Worm (Caenorhabditis elegans) whole organism, L4/young adult: ENCODE results near the gene K03B4.9.

ENCODE experiments used
- W03F9.2 ChIP-seq: fragments of 150-350 bp; optimal IDR thresholded peaks from 2 replicates; lab custom pipeline; 2014; ENCODE audit warnings: missing biosample characterization, missing genetic modification characterization
- dao-5 ChIP-seq: sonication (generic microtip); optimal IDR thresholded peaks from 2 replicates; lab custom pipeline; 2016; ENCODE audit warnings: missing genotype, missing genetic modification characterization, moderate library complexity, missing compliant biosample characterization
- him-1 ChIP-seq: sonication (generic microtip); optimal IDR thresholded peaks from 2 replicates; lab custom pipeline; 2016; ENCODE audit warnings: missing genotype, missing genetic modification reagents, missing genetic modification characterization, missing compliant biosample characterization

Gene K03B4.9

ce11 chrV:4649649-4650384 lies 22.6 kb downstream of the K03B4.9 start:
- TF ChIP-seq him-1 (no peak), W03F9.2 (tag; lab: Kevin White, UChicago) (no peak), dao-5 (tag; lab: Kevin White, UChicago) (no peak)

ce11 chrV:4648527-4648926 lies 23.9 kb downstream of the K03B4.9 start, which contains the start of gene F41F3.8:
F41F3.8 (plus strand) TSS chrV:4648827.
- TF ChIP-seq him-1 (no peak), dao-5 (tag; lab: Kevin White, UChicago) (no peak), W03F9.2 (tag; lab: Kevin White, UChicago) (no peak)

DNA sequence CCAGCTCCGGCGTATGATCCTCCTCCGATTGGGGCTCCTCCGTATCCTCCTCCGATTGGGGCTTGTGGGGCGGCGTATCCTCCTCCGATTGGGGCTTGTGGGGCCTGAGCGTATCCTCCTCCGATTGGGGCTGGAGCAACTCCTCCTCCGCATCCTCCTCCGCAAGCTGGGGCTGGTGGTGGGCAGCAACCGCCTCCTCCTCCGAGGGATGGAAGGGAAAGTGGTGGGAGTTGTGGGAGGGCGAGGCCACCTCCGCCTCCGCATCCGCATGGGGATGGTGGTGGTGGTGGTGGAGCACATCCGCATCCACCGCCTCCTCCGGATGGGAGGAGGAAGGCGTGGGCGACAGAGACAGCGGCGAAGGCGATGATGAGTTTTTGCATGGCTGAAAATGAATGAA lies 24.5 kb downstream of the K03B4.9 start, which contains the start of gene F41F3.3:
TSS of gene F41F3.3 (minus strand) at position 383 of the 400 bp plus-strand sequence.
- TF ChIP-seq W03F9.2 (tag; lab: Kevin White, UChicago): no peak
- no peak for TF ChIP-seq him-1
- TF ChIP-seq dao-5 (tag; lab: Kevin White, UChicago): no peak

DNA sequence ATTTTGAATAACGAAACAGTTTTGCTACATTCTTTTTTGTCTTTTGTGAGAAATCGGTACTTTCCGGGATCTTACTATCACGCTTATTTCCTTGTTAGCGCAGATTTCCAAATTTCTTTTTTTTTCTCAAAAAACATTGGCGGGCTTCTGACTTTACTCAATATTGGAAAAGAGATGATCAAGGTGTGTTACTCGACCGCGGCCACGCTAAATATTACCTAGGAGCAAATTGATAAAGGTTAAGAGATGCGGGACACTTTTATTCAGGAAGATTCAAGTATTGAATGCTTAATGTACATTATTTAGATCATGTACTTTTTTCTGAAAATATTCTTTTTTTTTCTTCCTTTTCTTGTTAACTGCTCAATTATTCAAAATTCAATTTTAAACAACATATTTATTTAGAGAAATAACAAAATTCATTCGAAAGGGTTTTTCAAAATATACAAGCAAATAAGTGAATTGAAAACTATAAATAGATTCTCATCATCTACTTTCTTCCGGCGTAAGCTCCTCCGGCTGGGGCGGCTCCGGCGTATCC lies 25.0 kb downstream of the K03B4.9 start:
- TF ChIP-seq him-1 (no peak), W03F9.2 (tag; lab: Kevin White, UChicago) (no peak), dao-5 (tag; lab: Kevin White, UChicago) (no peak)

- TF ChIP-seq W03F9.2 (tag; lab: Kevin White, UChicago): no peak
- TF ChIP-seq him-1: no peak
- no peak for TF ChIP-seq dao-5 (tag; lab: Kevin White, UChicago)
These were observed 29.7 kb downstream of the K03B4.9 start, which contains the start of gene soc-1 for ce11 chrV:4642691-4643090. soc-1 (plus strand) TSS chrV:4642952.

DNA sequence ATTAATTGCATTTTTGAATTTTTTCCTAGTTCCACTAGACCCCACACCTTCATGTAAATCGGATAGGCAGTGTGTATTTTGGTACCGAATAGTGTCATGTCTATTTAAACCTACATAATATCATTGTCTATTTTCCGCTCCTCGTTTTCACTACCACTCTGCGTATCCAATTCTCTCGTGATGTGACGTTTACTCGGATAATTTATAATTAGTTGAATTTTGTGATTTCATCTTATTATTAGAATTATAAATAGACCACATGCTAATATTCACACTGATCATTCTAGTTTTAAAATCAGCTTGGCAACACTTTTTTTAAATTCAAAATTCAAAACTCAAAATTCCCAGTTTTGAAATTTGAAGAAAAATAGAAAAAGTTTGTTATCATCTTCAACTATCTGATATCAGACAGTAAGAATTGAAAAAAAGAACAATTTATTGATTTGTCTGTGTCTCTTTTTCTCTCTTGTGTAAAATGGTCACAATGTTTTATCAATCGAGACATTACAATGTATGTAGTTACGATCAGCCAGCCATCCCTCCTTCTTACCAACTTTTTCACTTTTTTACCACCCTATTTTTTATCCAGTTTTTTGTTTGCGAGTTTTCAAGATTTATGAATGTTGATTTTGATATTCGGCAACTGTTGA lies 31.8 kb downstream of the K03B4.9 start:
- no peak for TF ChIP-seq him-1
- peak; percentile 4 for TF ChIP-seq W03F9.2 (tag; lab: Kevin White, UChicago)
- TF ChIP-seq dao-5 (tag; lab: Kevin White, UChicago): no peak

DNA sequence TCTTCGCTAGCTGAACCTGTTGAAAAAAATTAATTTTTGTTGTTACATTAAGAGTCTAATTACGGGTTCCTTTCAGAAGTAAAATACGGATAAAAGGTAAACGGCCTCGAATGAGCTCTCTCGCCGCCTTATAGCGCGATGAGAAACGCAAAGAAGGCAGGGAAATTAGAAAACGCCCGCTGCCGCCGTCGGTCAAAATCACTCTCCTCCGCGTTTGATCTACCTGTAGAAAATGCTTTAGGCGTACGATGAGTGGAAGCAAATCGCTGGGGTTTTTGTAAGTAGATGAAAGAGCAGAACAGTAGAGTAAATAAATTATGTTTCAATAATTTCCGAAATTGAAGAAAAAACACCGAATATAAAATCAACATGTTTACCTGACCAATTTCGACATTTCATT lies 35.2 kb downstream of the K03B4.9 start:
- TF ChIP-seq him-1: no peak
- no peak for TF ChIP-seq W03F9.2 (tag; lab: Kevin White, UChicago)
- TF ChIP-seq dao-5 (tag; lab: Kevin White, UChicago): no peak

DNA sequence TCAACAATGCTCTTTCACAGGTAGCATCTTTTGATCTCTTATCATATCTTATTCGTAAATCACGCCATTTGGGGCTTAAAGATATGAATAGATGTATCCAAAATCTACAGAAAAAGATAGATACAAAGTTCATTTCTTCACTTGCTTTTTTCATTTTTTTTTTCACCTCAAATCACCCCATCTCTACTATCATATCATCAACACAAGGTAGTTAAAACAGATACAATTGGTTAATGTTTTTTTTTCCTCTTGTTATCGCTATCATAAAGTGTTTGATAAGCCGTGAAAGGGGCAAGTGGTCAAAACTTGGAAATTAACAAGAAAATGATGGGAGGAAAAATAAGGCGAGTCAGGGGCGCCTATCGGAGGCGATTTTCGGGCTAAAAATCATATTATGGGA lies 42.1 kb downstream of the K03B4.9 start:
- TF ChIP-seq him-1: no peak
- no peak for TF ChIP-seq W03F9.2 (tag; lab: Kevin White, UChicago)
- no peak for TF ChIP-seq dao-5 (tag; lab: Kevin White, UChicago)

ce11 chrV:4628517-4628930 lies 43.9 kb downstream of the K03B4.9 start, which contains the start of gene pmt-2:
pmt-2 (plus strand) TSS chrV:4628580.
- TF ChIP-seq dao-5 (tag; lab: Kevin White, UChicago): no peak
- no peak for TF ChIP-seq W03F9.2 (tag; lab: Kevin White, UChicago)
- no peak for TF ChIP-seq him-1

DNA sequence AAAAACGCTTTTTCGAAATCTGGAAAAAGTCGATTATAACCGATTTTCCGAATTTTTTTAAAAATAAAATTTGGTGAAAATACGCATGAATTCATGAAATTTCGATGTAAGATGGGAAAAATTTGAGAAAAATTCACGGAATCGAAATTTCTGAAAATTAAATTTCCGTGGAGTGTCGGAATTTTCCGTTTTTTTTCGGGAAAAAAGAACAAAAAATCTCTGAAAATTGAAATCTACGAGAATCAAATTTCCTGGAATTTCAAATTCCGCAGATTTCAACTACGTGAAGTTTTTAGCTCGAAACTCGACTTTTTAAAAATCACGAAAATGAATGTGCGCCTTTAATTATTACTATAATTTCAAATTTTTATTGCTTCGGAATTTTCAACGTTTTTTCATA lies 46.0 kb downstream of the K03B4.9 start:
- no peak for TF ChIP-seq dao-5 (tag; lab: Kevin White, UChicago)
- no peak for TF ChIP-seq him-1
- no peak for TF ChIP-seq W03F9.2 (tag; lab: Kevin White, UChicago)

ce11 chrV:4624717-4625116 lies 47.7 kb downstream of the K03B4.9 start:
- no peak for TF ChIP-seq W03F9.2 (tag; lab: Kevin White, UChicago)

- no peak for TF ChIP-seq W03F9.2 (tag; lab: Kevin White, UChicago)
- no peak for TF ChIP-seq him-1
- no peak for TF ChIP-seq dao-5 (tag; lab: Kevin White, UChicago)
These were observed 48.9 kb downstream of the K03B4.9 start for ce11 chrV:4623535-4623934.
